Fruit fly (Drosophila melanogaster) whole organism, embryonic: ENCODE measurements around the gene CG34026.

Experiments
- Antp ChIP-seq: fragments of 200-800 bp; sonication (Bioruptor generic); optimal IDR thresholded peaks from 3 replicates; lab custom pipeline; 2016; ENCODE audit warnings: missing biosample characterization, missing genetic modification characterization
- C15 ChIP-seq: fragments of 200-800 bp; sonication (Bioruptor generic); IDR thresholded peaks from 3 replicates; pipeline ENCODE4 v1.3.6; 2022; ENCODE audit warnings: missing biosample characterization, missing genetic modification characterization
- CG10267 ChIP-seq: fragments of 200-800 bp; sonication (Bioruptor generic); optimal IDR thresholded peaks from 2 replicates; lab custom pipeline; 2018; ENCODE audit warnings: missing biosample characterization, mild to moderate bottlenecking, missing genetic modification characterization, moderate library complexity
- CG11085 ChIP-seq: fragments of 200-800 bp; sonication (Bioruptor generic); IDR thresholded peaks from 2 replicates; pipeline ENCODE4 v1.3.6; 2022; ENCODE audit warnings: missing biosample characterization, missing genetic modification characterization
- CG12942 ChIP-seq: fragments of 200-800 bp; sonication (Bioruptor generic); optimal IDR thresholded peaks from 3 replicates; lab custom pipeline; 2016; ENCODE audit warnings: missing biosample characterization, missing genetic modification characterization
- CG13296 ChIP-seq: fragments of 200-800 bp; sonication (Bioruptor generic); optimal IDR thresholded peaks from 3 replicates; lab custom pipeline; 2018; ENCODE audit warnings: missing biosample characterization, mild to moderate bottlenecking, missing genetic modification characterization
- CG13624 ChIP-seq: fragments of 200-800 bp; sonication (Bioruptor generic); optimal IDR thresholded peaks from 2 replicates; lab custom pipeline; 2016; ENCODE audit warnings: missing biosample characterization, missing genetic modification characterization
- CG14667 ChIP-seq: fragments of 200-800 bp; sonication (Bioruptor generic); IDR thresholded peaks from 2 replicates; pipeline ENCODE4 v1.3.6; 2022; ENCODE audit warnings: missing biosample characterization, missing genetic modification characterization
- CG14710 ChIP-seq: fragments of 200-800 bp; sonication (Bioruptor generic); optimal IDR thresholded peaks from 3 replicates; lab custom pipeline; 2019; ENCODE audit warnings: missing biosample characterization, mild to moderate bottlenecking, missing genetic modification characterization, moderate library complexity
- CG15269 ChIP-seq: fragments of 200-800 bp; sonication (Bioruptor generic); optimal IDR thresholded peaks from 2 replicates; lab custom pipeline; 2018; ENCODE audit warnings: missing biosample characterization, mild to moderate bottlenecking, missing genetic modification characterization, moderate library complexity
- CG15696 ChIP-seq: fragments of 200-800 bp; sonication (Bioruptor generic); optimal IDR thresholded peaks from 2 replicates; lab custom pipeline; 2019; ENCODE audit warnings: missing biosample characterization, mild to moderate bottlenecking, missing genetic modification characterization, moderate library complexity
- CG18476 ChIP-seq: fragments of 200-800 bp; sonication (Bioruptor generic); optimal IDR thresholded peaks from 2 replicates; lab custom pipeline; 2016; ENCODE audit warnings: missing biosample characterization, mild to moderate bottlenecking, missing genetic modification characterization
- CG2202 ChIP-seq: fragments of 200-800 bp; sonication (Bioruptor generic); optimal IDR thresholded peaks from 2 replicates; lab custom pipeline; 2018; ENCODE audit warnings: missing biosample characterization, mild to moderate bottlenecking, missing genetic modification characterization
- CG2712 ChIP-seq: fragments of 200-800 bp; optimal IDR thresholded peaks from 3 replicates; lab custom pipeline; 2019; ENCODE audit warnings: missing biosample characterization, mild to moderate bottlenecking, missing genetic modification characterization, moderate library complexity
- CG3407 ChIP-seq: fragments of 200-800 bp; sonication (Bioruptor generic); optimal IDR thresholded peaks from 2 replicates; lab custom pipeline; 2018; ENCODE audit warnings: missing biosample characterization, mild to moderate bottlenecking, missing genetic modification characterization
- CG8281 ChIP-seq: fragments of 200-800 bp; sonication (Bioruptor generic); optimal IDR thresholded peaks from 2 replicates; lab custom pipeline; 2018; ENCODE audit warnings: missing biosample characterization, mild to moderate bottlenecking, missing genetic modification characterization, moderate library complexity
- CG9727 ChIP-seq: fragments of 200-800 bp; sonication (Bioruptor generic); optimal IDR thresholded peaks from 3 replicates; lab custom pipeline; 2017; ENCODE audit warnings: missing biosample characterization, mild to moderate bottlenecking, missing genetic modification characterization
- Camta ChIP-seq: fragments of 200-800 bp; sonication (Bioruptor generic); optimal IDR thresholded peaks from 2 replicates; lab custom pipeline; 2016; ENCODE audit warnings: missing biosample characterization, missing genetic modification characterization
- Dll ChIP-seq: fragments of 200-800 bp; sonication (Bioruptor generic); IDR thresholded peaks from 4 replicates; pipeline ENCODE4 v1.3.6; 2022; ENCODE audit warnings: missing biosample characterization, missing genetic modification characterization; ENCODE audit not compliant: partially characterized antibody
- HLH54F ChIP-seq: fragments of 200-800 bp; sonication (Bioruptor generic); optimal IDR thresholded peaks from 3 replicates; lab custom pipeline; 2016; ENCODE audit warnings: missing biosample characterization, missing genetic modification characterization
- Lhr ChIP-seq: fragments of 200-800 bp; sonication (Bioruptor generic); optimal IDR thresholded peaks from 3 replicates; lab custom pipeline; 2017; ENCODE audit warnings: mild to moderate bottlenecking, missing biosample characterization, missing genetic modification reagents, missing genetic modification characterization
- NC2β ChIP-seq: fragments of 200-800 bp; sonication (Bioruptor generic); optimal IDR thresholded peaks from 2 replicates; lab custom pipeline; 2016; ENCODE audit warnings: missing biosample characterization, missing genetic modification characterization
- PHDP ChIP-seq: fragments of 200-800 bp; sonication (Bioruptor generic); optimal IDR thresholded peaks from 3 replicates; lab custom pipeline; 2018; ENCODE audit warnings: missing biosample characterization, mild to moderate bottlenecking, missing genetic modification characterization, moderate library complexity
- Poxn ChIP-seq: fragments of 200-800 bp; sonication (Bioruptor generic); IDR thresholded peaks from 2 replicates; pipeline ENCODE4 v1.3.6; 2022; ENCODE audit warnings: missing biosample characterization, missing genetic modification characterization
- Ravus ChIP-seq: fragments of 200-800 bp; sonication (Bioruptor generic); IDR thresholded peaks from 2 replicates; pipeline ENCODE4 v1.3.6; 2022; ENCODE audit warnings: missing biosample characterization, missing genetic modification characterization
- Sox100B ChIP-seq: fragments of 200-800 bp; sonication (Bioruptor generic); optimal IDR thresholded peaks from 3 replicates; lab custom pipeline; 2018; ENCODE audit warnings: missing biosample characterization, mild to moderate bottlenecking, missing genetic modification characterization
- YL-1 ChIP-seq: fragments of 200-800 bp; sonication (Bioruptor generic); optimal IDR thresholded peaks from 3 replicates; lab custom pipeline; 2017; ENCODE audit warnings: missing biosample characterization, mild to moderate bottlenecking, missing genetic modification characterization
- abd-A ChIP-seq: fragments of 200-800 bp; sonication (Bioruptor generic); optimal IDR thresholded peaks from 3 replicates; lab custom pipeline; 2019; ENCODE audit warnings: missing biosample characterization, mild to moderate bottlenecking, missing genetic modification characterization, moderate library complexity
- ap ChIP-seq: fragments of 200-800 bp; sonication (Bioruptor generic); IDR thresholded peaks from 2 replicates; pipeline ENCODE4 v1.3.6; 2022; ENCODE audit warnings: missing biosample characterization, missing genetic modification characterization
- cas ChIP-seq: fragments of 200-800 bp; sonication (Bioruptor generic); IDR thresholded peaks from 2 replicates; pipeline ENCODE4 v1.3.6; 2022; ENCODE audit warnings: missing biosample characterization, missing genetic modification characterization
- croc ChIP-seq: fragments of 200-800 bp; sonication (Bioruptor generic); conservative IDR thresholded peaks from 3 replicates; pipeline ENCODE4 v1.3.6; 2022; ENCODE audit warnings: missing biosample characterization, missing genetic modification characterization
- dan ChIP-seq: fragments of 200-800 bp; sonication (Bioruptor generic); IDR thresholded peaks from 2 replicates; pipeline ENCODE4 v1.3.6; 2022; ENCODE audit warnings: missing biosample characterization, missing genetic modification characterization
- danr ChIP-seq: fragments of 200-800 bp; sonication (Bioruptor generic); IDR thresholded peaks from 2 replicates; pipeline ENCODE4 v1.3.6; 2022; ENCODE audit warnings: missing biosample characterization, missing genetic modification characterization
- eve ChIP-seq, 2 experiments: fragments of >200 bp; optimal IDR thresholded peaks; 2 replicates each; lab custom pipeline; 2017; ENCODE audit warnings: missing biosample characterization in 2 of 2, missing genetic modification characterization in 2 of 2
- grau ChIP-seq: fragments of 200-800 bp; optimal IDR thresholded peaks from 3 replicates; lab custom pipeline; 2019; ENCODE audit warnings: missing biosample characterization, mild to moderate bottlenecking, missing genetic modification characterization, moderate library complexity
- gt ChIP-seq: fragments of 200-800 bp; sonication (Bioruptor generic); IDR thresholded peaks from 2 replicates; pipeline ENCODE4 v1.3.6; 2022; ENCODE audit warnings: missing biosample characterization, missing genetic modification characterization
- ind ChIP-seq: fragments of 200-800 bp; sonication (Bioruptor generic); optimal IDR thresholded peaks from 3 replicates; lab custom pipeline; 2016; ENCODE audit warnings: missing biosample characterization, missing genetic modification characterization
- ken ChIP-seq: fragments of 200-800 bp; sonication (Bioruptor generic); IDR thresholded peaks from 3 replicates; pipeline ENCODE4 v1.3.6; 2022; ENCODE audit warnings: missing biosample characterization, missing genetic modification characterization
- lilli ChIP-seq: fragments of 200-800 bp; sonication (Bioruptor generic); optimal IDR thresholded peaks from 3 replicates; lab custom pipeline; 2016; ENCODE audit warnings: missing biosample characterization, missing genetic modification characterization
- lmd ChIP-seq: fragments of 200-800 bp; sonication (Bioruptor generic); IDR thresholded peaks from 2 replicates; pipeline ENCODE4 v1.3.6; 2022; ENCODE audit warnings: missing biosample characterization, missing genetic modification characterization
- maf-S ChIP-seq: fragments of 200-800 bp; sonication (Bioruptor generic); optimal IDR thresholded peaks from 2 replicates; lab custom pipeline; 2016; ENCODE audit warnings: missing biosample characterization, missing genetic modification characterization
- org-1 ChIP-seq: fragments of 200-800 bp; sonication (Bioruptor generic); optimal IDR thresholded peaks from 2 replicates; lab custom pipeline; 2017; ENCODE audit warnings: missing biosample characterization, missing genetic modification characterization
- otp ChIP-seq: fragments of 200-800 bp; sonication (Bioruptor generic); IDR thresholded peaks from 3 replicates; pipeline ENCODE4, ENCODE4 v1.3.6; 2022; ENCODE audit warnings: missing biosample characterization, missing genetic modification characterization
- peb ChIP-seq: fragments of 200-800 bp; sonication (Bioruptor generic); IDR thresholded peaks from 2 replicates; pipeline ENCODE4 v1.3.6; 2022; ENCODE audit warnings: missing biosample characterization, missing genetic modification characterization
- ro ChIP-seq: fragments of 200-800 bp; sonication (Bioruptor generic); IDR thresholded peaks from 2 replicates; pipeline ENCODE4 v1.3.6; 2022; ENCODE audit warnings: missing biosample characterization, missing genetic modification characterization
- schlank ChIP-seq: fragments of 200-800 bp; sonication (Bioruptor generic); optimal IDR thresholded peaks from 2 replicates; lab custom pipeline; 2018; ENCODE audit warnings: missing biosample characterization, mild to moderate bottlenecking, missing genetic modification characterization
- so ChIP-seq: fragments of 200-800 bp; sonication (Bioruptor generic); IDR thresholded peaks from 3 replicates; pipeline ENCODE4 v1.3.6; 2022; ENCODE audit warnings: missing biosample characterization, missing genetic modification characterization
- sob ChIP-seq: fragments of 200-800 bp; sonication (Bioruptor generic); IDR thresholded peaks from 2 replicates; pipeline ENCODE4 v1.3.6; 2022; ENCODE audit warnings: missing biosample characterization, missing genetic modification characterization
- tgo ChIP-seq: fragments of 200-800 bp; sonication (Bioruptor generic); IDR thresholded peaks from 3 replicates; pipeline ENCODE4 v1.3.6; 2022; ENCODE audit warnings: missing biosample characterization, missing genetic modification characterization
- unpg ChIP-seq: fragments of 200-800 bp; sonication (Bioruptor generic); optimal IDR thresholded peaks from 3 replicates; lab custom pipeline; 2018; ENCODE audit warnings: missing biosample characterization, mild to moderate bottlenecking, missing genetic modification characterization, moderate library complexity
- wek ChIP-seq: fragments of 200-800 bp; sonication (Bioruptor generic); optimal IDR thresholded peaks from 3 replicates; lab custom pipeline; 2018; ENCODE audit warnings: missing biosample characterization, mild to moderate bottlenecking, missing genetic modification characterization, moderate library complexity

CG34026 gene

DNA sequence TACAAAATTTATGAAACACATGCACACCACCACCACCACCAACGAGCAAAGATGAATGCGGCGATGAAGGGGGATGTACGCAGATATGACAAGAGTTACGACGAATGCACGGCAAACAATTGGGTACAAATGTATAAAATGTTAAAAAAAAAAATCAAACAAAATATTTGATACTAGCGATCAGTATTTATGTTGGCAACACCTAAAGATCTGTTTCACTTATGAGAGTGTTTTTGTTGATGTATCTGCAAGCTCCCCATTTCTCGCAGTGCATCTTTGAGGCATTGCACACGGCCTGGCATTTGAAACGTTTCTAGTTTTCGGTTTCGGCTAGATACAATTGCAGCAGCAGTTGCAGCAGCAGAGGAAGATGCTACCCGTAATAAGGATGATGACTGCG is 46.8 kb upstream of the CG34026 start (continued):
- TF ChIP-seq Lhr (GFP tag; lab: Kevin White, UChicago) (peak; percentile 51), ap (peak; percentile 61), schlank (tag; lab: Kevin White, UChicago) (no peak), PHDP (tag; lab: Kevin White, UChicago) (peak; percentile 66), sob (peak; percentile 53; the same call in 1 of the 2 replicates), ind (GFP tag; lab: Kevin White, UChicago) (peak; percentile 73), CG14667 (GFP tag; lab: Robert Waterston, UW) (peak; percentile 50; the same call in 1 of the 2 replicates), tgo (GFP tag; lab: Robert Waterston, UW) (peak; percentile 74), Ravus (GFP tag; lab: Robert Waterston, UW) (peak; percentile 4; the same call in 1 of the 2 replicates), CG8281 (peak; percentile 15), dan (GFP tag; lab: Robert Waterston, UW) (peak; percentile 60; the same call in 1 of the 2 replicates), CG13296 (GFP tag; lab: Kevin White, UChicago) (peak; percentile 28), otp (GFP tag; lab: Robert Waterston, UW) (peak; percentile 74; the same call in 2 of the 3 replicates), unpg (GFP tag; lab: Kevin White, UChicago) (peak; percentile 84), CG15269 (tag; lab: Kevin White, UChicago) (peak; percentile 64), croc (GFP tag; lab: Robert Waterston, UW) (peak; percentile 76), abd-A (tag; lab: Kevin White, UChicago) (no peak), CG11085 (peak; percentile 37; the same call in 1 of the 2 replicates), CG13624 (peak; percentile 48), CG10267 (tag; lab: Kevin White, UChicago) (peak; percentile 79), org-1 (peak; percentile 60), C15 (GFP tag; lab: Robert Waterston, UW) (no peak), grau (tag; lab: Kevin White, UChicago) (peak; percentile 33), so (GFP tag; lab: Robert Waterston, UW) (peak; percentile 69; the same call in 1 of the 3 replicates), lilli (GFP tag; lab: Kevin White, UChicago) (peak; percentile 71), peb (GFP tag; lab: Robert Waterston, UW) (peak; percentile 72), CG2712 (peak; percentile 76), CG12942 (GFP tag; lab: Kevin White, UChicago) (peak; percentile 66), CG15696 (peak; percentile 88), CG14710 (tag; lab: Kevin White, UChicago) (peak; percentile 81), CG2202 (tag; lab: Kevin White, UChicago) (peak; percentile 72), CG3407 (peak; percentile 65), Sox100B (GFP tag; lab: Kevin White, UChicago) (peak; percentile 64), gt (GFP tag; lab: Robert Waterston, UW) (peak; percentile 77), ro (GFP tag; lab: Robert Waterston, UW) (peak; percentile 17; the same call in 1 of the 2 replicates), Poxn (GFP tag; lab: Robert Waterston, UW) (no peak), Dll (GFP tag; lab: Robert Waterston, UW) (no peak), CG18476 (GFP tag; lab: Kevin White, UChicago) (peak; percentile 57), wek (GFP tag; lab: Kevin White, UChicago) (peak; percentile 52), maf-S (peak; percentile 72), lmd (GFP tag; lab: Robert Waterston, UW) (peak; percentile 77), HLH54F (GFP tag; lab: Kevin White, UChicago) (peak; percentile 53), cas (peak; percentile 34; the same call in 1 of the 2 replicates), ken (GFP tag; lab: Robert Waterston, UW) (peak; percentile 81), eve (GFP tag; optimal IDR thresholded peaks at IDR 0.05; lab: Kevin White, UChicago) (peak; percentile 58 to 90), Camta (GFP tag; lab: Kevin White, UChicago) (peak; percentile 68), YL-1 (GFP tag; lab: Kevin White, UChicago) (no peak), Antp (GFP tag; lab: Kevin White, UChicago) (peak; percentile 68), NC2β (peak; percentile 69), danr (peak; percentile 57; the same call in 1 of the 2 replicates), CG9727 (GFP tag; lab: Kevin White, UChicago) (peak; percentile 87)
